Worm (Caenorhabditis elegans) whole organism, young adult: ENCODE data around the gene C34C12.9.

Source experiments
- B0261.1 ChIP-seq: sonication (generic microtip); optimal IDR thresholded peaks from 2 replicates; lab custom pipeline; 2016; ENCODE audit warnings: mild to moderate bottlenecking, missing genetic modification characterization, moderate library complexity, missing compliant biosample characterization
- C06A6.2 ChIP-seq: fragments of 200-800 bp; sonication (Bioruptor generic); conservative IDR thresholded peaks from 2 replicates; pipeline ENCODE4 v1.3.6; 2022; ENCODE audit warnings: missing genetic modification characterization, missing compliant biosample characterization
- F23B12.7 ChIP-seq: sonication (generic microtip); optimal IDR thresholded peaks from 2 replicates; lab custom pipeline; 2017; ENCODE audit warnings: missing genetic modification characterization, mild to moderate bottlenecking, missing compliant biosample characterization, antibody characterized with exemption, moderate library complexity; ENCODE audit not compliant: insufficient read depth
- F37B4.10 ChIP-seq: fragments of 200-800 bp; sonication (Bioruptor generic); IDR thresholded peaks from 2 replicates; pipeline ENCODE4 v1.3.6; 2022; ENCODE audit warnings: missing genetic modification characterization, missing compliant biosample characterization
- F39B2.1 ChIP-seq: fragments of 200-800 bp; sonication (Bioruptor generic); IDR thresholded peaks from 2 replicates; pipeline ENCODE4 v1.3.6; 2022; ENCODE audit warnings: missing genetic modification reagents, missing genetic modification characterization, missing compliant biosample characterization
- F49E8.2 ChIP-seq: sonication (generic microtip); optimal IDR thresholded peaks from 3 replicates; lab custom pipeline; 2017; ENCODE audit warnings: missing genetic modification characterization, mild to moderate bottlenecking, missing compliant biosample characterization, antibody characterized with exemption, moderate library complexity; ENCODE audit not compliant: insufficient read depth
- F55B11.4 ChIP-seq: sonication (generic microtip); optimal IDR thresholded peaks from 2 replicates; lab custom pipeline; 2016; ENCODE audit warnings: missing compliant biosample characterization, missing genetic modification characterization, borderline replicate concordance; ENCODE audit not compliant: insufficient read depth
- K11D2.4 ChIP-seq: fragments of 200-800 bp; sonication (Bioruptor generic); IDR thresholded peaks from 2 replicates; pipeline ENCODE4 v1.3.6; 2022; ENCODE audit warnings: missing genetic modification reagents, missing genetic modification characterization, missing compliant biosample characterization
- Y95B8A.8 ChIP-seq: fragments of 200-800 bp; sonication (Bioruptor generic); IDR thresholded peaks from 2 replicates; pipeline ENCODE4 v1.3.6; 2022; ENCODE audit warnings: missing genetic modification reagents, missing genetic modification characterization, missing compliant biosample characterization
- ZK185.1 ChIP-seq: sonication (generic microtip); optimal IDR thresholded peaks from 2 replicates; lab custom pipeline; 2016; ENCODE audit warnings: mild to moderate bottlenecking, missing genetic modification characterization, missing compliant biosample characterization; ENCODE audit not compliant: poor library complexity, severe bottlenecking
- aptf-2 ChIP-seq: fragments of 200-800 bp; sonication (Bioruptor generic); conservative IDR thresholded peaks from 2 replicates; pipeline ENCODE4 v1.3.6; 2022; ENCODE audit warnings: missing genetic modification reagents, missing genetic modification characterization, missing compliant biosample characterization
- aptf-3 ChIP-seq: fragments of 200-800 bp; sonication (Bioruptor generic); IDR thresholded peaks from 2 replicates; pipeline ENCODE4 v1.3.6; 2022; ENCODE audit warnings: missing genetic modification characterization, missing compliant biosample characterization
- atf-7 ChIP-seq: sonication (generic microtip); optimal IDR thresholded peaks from 2 replicates; lab custom pipeline; 2017; ENCODE audit warnings: mild to moderate bottlenecking, missing genetic modification characterization, missing compliant biosample characterization
- bed-1 ChIP-seq: fragments of 200-800 bp; sonication (Bioruptor generic); IDR thresholded peaks from 2 replicates; pipeline ENCODE4 v1.3.6; 2022; ENCODE audit warnings: missing genetic modification reagents, missing genetic modification characterization, missing compliant biosample characterization
- ceh-40 ChIP-seq: fragments of 200-800 bp; sonication (Bioruptor generic); IDR thresholded peaks from 2 replicates; pipeline ENCODE4 v1.3.6; 2022; ENCODE audit warnings: missing genetic modification characterization, missing compliant biosample characterization
- ceh-58 ChIP-seq: fragments of 200-800 bp; sonication (Bioruptor generic); IDR thresholded peaks from 2 replicates; pipeline ENCODE4 v1.3.6; 2022; ENCODE audit warnings: missing genetic modification characterization, missing compliant biosample characterization
- ceh-79 ChIP-seq: sonication (generic microtip); optimal IDR thresholded peaks from 2 replicates; lab custom pipeline; 2017; ENCODE audit warnings: mild to moderate bottlenecking, missing genetic modification characterization, missing compliant biosample characterization
- ceh-91 ChIP-seq: fragments of 200-800 bp; sonication (Bioruptor generic); IDR thresholded peaks from 2 replicates; pipeline ENCODE4 v1.3.6; 2022; ENCODE audit warnings: missing genetic modification reagents, missing genetic modification characterization, missing compliant biosample characterization
- chd-7 ChIP-seq: sonication (generic microtip); optimal IDR thresholded peaks from 2 replicates; lab custom pipeline; 2016; ENCODE audit warnings: mild to moderate bottlenecking, missing genetic modification characterization, moderate library complexity, missing compliant biosample characterization
- die-1 ChIP-seq: sonication (generic microtip); optimal IDR thresholded peaks from 2 replicates; lab custom pipeline; 2016; ENCODE audit warnings: missing genotype, mild to moderate bottlenecking, missing genetic modification characterization, missing compliant biosample characterization
- dpff-1 ChIP-seq: sonication (generic microtip); optimal IDR thresholded peaks from 2 replicates; lab custom pipeline; 2017; ENCODE audit warnings: mild to moderate bottlenecking, missing genetic modification characterization, missing compliant biosample characterization
- egl-18 ChIP-seq: fragments of 200-800 bp; sonication (Bioruptor generic); IDR thresholded peaks from 2 replicates; pipeline ENCODE4 v1.3.6; 2022; ENCODE audit warnings: missing genetic modification reagents, missing genetic modification characterization, missing compliant biosample characterization
- egrh-3 ChIP-seq: fragments of 200-800 bp; sonication (Bioruptor generic); IDR thresholded peaks from 2 replicates; pipeline ENCODE4 v1.3.6; 2022; ENCODE audit warnings: missing genetic modification reagents, missing genetic modification characterization, missing compliant biosample characterization
- ets-4 ChIP-seq: fragments of 200-800 bp; sonication (Bioruptor generic); optimal IDR thresholded peaks from 2 replicates; lab custom pipeline; 2018; ENCODE audit warnings: mild to moderate bottlenecking, missing genetic modification characterization, missing compliant biosample characterization
- gei-17 ChIP-seq: fragments of 200-800 bp; sonication (Bioruptor generic); optimal IDR thresholded peaks from 2 replicates; lab custom pipeline; 2018; ENCODE audit warnings: mild to moderate bottlenecking, missing genetic modification characterization, missing compliant biosample characterization
- him-1 ChIP-seq: sonication (generic microtip); optimal IDR thresholded peaks from 2 replicates; lab custom pipeline; 2016; ENCODE audit warnings: missing genotype, missing genetic modification reagents, missing genetic modification characterization, missing compliant biosample characterization
- hmg-20 ChIP-seq: fragments of 200-800 bp; sonication (Bioruptor generic); IDR thresholded peaks from 2 replicates; pipeline ENCODE4 v1.3.6; 2022; ENCODE audit warnings: missing genetic modification reagents, missing genetic modification characterization, missing compliant biosample characterization
- lin-26 ChIP-seq: fragments of 200-800 bp; sonication (Bioruptor generic); IDR thresholded peaks from 2 replicates; pipeline ENCODE4 v1.3.6; 2022; ENCODE audit warnings: missing genetic modification reagents, missing genetic modification characterization, missing compliant biosample characterization
- lin-40 ChIP-seq: sonication (generic microtip); optimal IDR thresholded peaks from 2 replicates; lab custom pipeline; 2016; ENCODE audit warnings: missing genetic modification characterization, mild to moderate bottlenecking, missing compliant biosample characterization, missing genotype, missing genetic modification reagents
- mel-28 ChIP-seq: sonication (generic microtip); optimal IDR thresholded peaks from 2 replicates; lab custom pipeline; 2016; ENCODE audit warnings: borderline replicate concordance, mild to moderate bottlenecking, missing genetic modification characterization, missing compliant biosample characterization
- nhr-179 ChIP-seq: sonication (generic microtip); optimal IDR thresholded peaks from 2 replicates; lab custom pipeline; 2016; ENCODE audit warnings: mild to moderate bottlenecking, missing genetic modification characterization, missing compliant biosample characterization
- pbrm-1 ChIP-seq: fragments of 200-800 bp; sonication (Bioruptor generic); IDR thresholded peaks from 2 replicates; pipeline ENCODE4 v1.3.6; 2022; ENCODE audit warnings: missing genetic modification reagents, missing genetic modification characterization, missing compliant biosample characterization
- rec-8 ChIP-seq, 2 experiments: sonication (generic microtip); optimal IDR thresholded peaks; 2 replicates each; lab custom pipeline; 2016; ENCODE audit warnings: mild to moderate bottlenecking in 2 of 2, missing genetic modification characterization in 2 of 2, missing genetic modification reagents in 2 of 2, missing genotype in 2 of 2, missing biosample characterization in 1 of 2, missing compliant biosample characterization in 1 of 2, moderate library complexity in 1 of 2
- snpc-4 ChIP-seq, 5 experiments: fragments of 150-350 bp in 1 of 5; sonication (generic microtip) in 4 of 5; optimal IDR thresholded peaks; 2 replicates each; lab custom pipeline; 2014 to 2018; ENCODE audit warnings: missing genetic modification characterization in 5 of 5, missing biosample characterization in 3 of 5, antibody characterized with exemption in 2 of 5, mild to moderate bottlenecking in 2 of 5, missing compliant biosample characterization in 2 of 5, missing genotype in 2 of 5, moderate library complexity in 2 of 5, missing genetic modification reagents in 1 of 5
- tbx-9 ChIP-seq: sonication (generic microtip); optimal IDR thresholded peaks from 2 replicates; lab custom pipeline; 2016; ENCODE audit warnings: borderline replicate concordance, missing genetic modification characterization, inconsistent platforms, missing compliant biosample characterization
- unc-62 ChIP-seq: fragments of 150-350 bp; optimal IDR thresholded peaks from 2 replicates; lab custom pipeline; 2014; ENCODE audit warnings: missing biosample characterization, missing genetic modification reagents, missing genetic modification characterization
- zfh-2 ChIP-seq: fragments of 200-800 bp; sonication (Bioruptor generic); conservative IDR thresholded peaks from 2 replicates; pipeline ENCODE4 v1.3.6; 2022; ENCODE audit warnings: missing genetic modification reagents, missing genetic modification characterization, missing compliant biosample characterization

The C34C12.9 gene

ce11 chrIII:3452563-3453210 is 22.6 kb downstream of the C34C12.9 start, which contains the start of the genes K01A11.3 and C34C12.12:
TSS of gene K01A11.3 (minus strand) at chrIII:3452613.
TSS of gene C34C12.12 (plus strand) at chrIII:3453194.
- TF ChIP-seq lin-26 (GFP tag; lab: Robert Waterston, UW) (no peak), rec-8 (tag; optimal IDR thresholded peaks at IDR 0.05; lab: Kevin White, UChicago) (no peak), F37B4.10 (0 out of 2 replicates have a peak, but pooled peaks have one; percentile 27), ceh-79 (tag; lab: Kevin White, UChicago) (no peak), zfh-2 (0 out of 2 replicates have a peak, but pooled peaks have one; percentile 21), egl-18 (GFP tag; lab: Robert Waterston, UW) (no peak)

- TF ChIP-seq aptf-2 (GFP tag; lab: Robert Waterston, UW) (no peak), ceh-79 (tag; lab: Kevin White, UChicago) (no peak), ceh-91 (GFP tag; lab: Robert Waterston, UW) (no peak), F55B11.4 (no peak), atf-7 (tag; lab: Kevin White, UChicago) (no peak), mel-28 (no peak), die-1 (tag; lab: Kevin White, UChicago) (no peak), bed-1 (GFP tag; lab: Robert Waterston, UW) (no peak), ets-4 (GFP tag; lab: Kevin White, UChicago) (no peak), aptf-3 (GFP tag; lab: Robert Waterston, UW) (no peak), chd-7 (tag; lab: Kevin White, UChicago) (no peak), hmg-20 (GFP tag; lab: Robert Waterston, UW) (no peak), F49E8.2 (tag; lab: Kevin White, UChicago) (no peak), tbx-9 (tag; lab: Kevin White, UChicago) (no peak), ceh-40 (GFP tag; lab: Robert Waterston, UW) (no peak), F39B2.1 (no peak), nhr-179 (tag; lab: Kevin White, UChicago) (no peak), dpff-1 (tag; lab: Kevin White, UChicago) (no peak), ceh-58 (no peak), B0261.1 (tag; lab: Kevin White, UChicago) (no peak)
Measured at ce11 chrIII:3444139-3444538, 31.2 kb downstream of the C34C12.9 start, which contains the start of gene spe-41. TSS of gene spe-41 (minus strand) at chrIII:3444210.

- TF ChIP-seq unc-62 (GFP tag; lab: Kevin White, UChicago) (no peak), K11D2.4 (no peak), ceh-40 (GFP tag; lab: Robert Waterston, UW) (no peak), snpc-4 (GFP tag; optimal IDR thresholded peaks at IDR 0.05; lab: Kevin White, UChicago) (no peak), snpc-4 (tag; optimal IDR thresholded peaks at IDR 0.05; lab: Kevin White, UChicago) (no peak), lin-40 (tag; lab: Kevin White, UChicago) (no peak), F37B4.10 (no peak), ceh-79 (tag; lab: Kevin White, UChicago) (no peak), him-1 (no peak), Y95B8A.8 (GFP tag; lab: Robert Waterston, UW) (no peak), gei-17 (GFP tag; lab: Kevin White, UChicago) (no peak), pbrm-1 (GFP tag; lab: Robert Waterston, UW) (no peak), C06A6.2 (no peak), egrh-3 (GFP tag; lab: Robert Waterston, UW) (no peak), F23B12.7 (tag; lab: Kevin White, UChicago) (no peak), ZK185.1 (tag; lab: Kevin White, UChicago) (no peak)
Measured at ce11 chrIII:3437139-3437538, 38.2 kb downstream of the C34C12.9 start.
